Worm (Caenorhabditis elegans): Measurements from ENCODE around the gene ebp-3.

The ebp-3 gene

ce11 chrV:18098387-18098786, 42.6 kb downstream of the ebp-3 start, which contains the start of gene par-4:
par-4 (plus strand) TSS chrV:18098687.
- TF ChIP-seq hmg-4 (GFP tag; optimal IDR thresholded peaks at IDR 0.05) = no peak

DNA sequence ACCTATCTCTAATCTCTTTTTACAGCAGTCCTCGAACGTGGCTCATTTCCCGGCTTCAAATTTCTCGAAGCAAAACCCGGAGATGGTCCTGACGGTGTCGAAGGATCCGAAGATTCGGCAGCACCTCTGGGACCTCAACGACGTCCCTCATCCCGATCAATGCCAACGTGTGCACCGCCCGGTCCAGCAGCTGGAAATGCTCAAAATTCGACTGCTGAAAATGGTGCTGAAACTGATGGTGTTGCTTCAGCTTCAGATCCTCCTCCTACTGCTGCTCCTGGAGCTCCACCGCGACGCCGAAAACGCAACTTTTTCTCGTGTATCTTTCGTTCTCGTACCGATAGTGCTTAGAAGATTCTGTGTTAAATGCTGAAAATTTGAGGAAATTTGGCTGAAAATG, 50.3 kb downstream of the ebp-3 start:
- no peak for TF ChIP-seq tbx-37 (GFP tag; conservative IDR thresholded peaks at IDR 0.05)
- TF ChIP-seq hmbx-1 (tag; optimal IDR thresholded peaks at IDR 0.05) = no peak
- TF ChIP-seq scrt-1 (GFP tag; IDR thresholded peaks at IDR 0.05) = no peak
- TF ChIP-seq pes-1 (GFP tag; IDR thresholded peaks at IDR 0.05) = no peak
- no peak for TF ChIP-seq B0310.2 (tag; optimal IDR thresholded peaks at IDR 0.05)

DNA sequence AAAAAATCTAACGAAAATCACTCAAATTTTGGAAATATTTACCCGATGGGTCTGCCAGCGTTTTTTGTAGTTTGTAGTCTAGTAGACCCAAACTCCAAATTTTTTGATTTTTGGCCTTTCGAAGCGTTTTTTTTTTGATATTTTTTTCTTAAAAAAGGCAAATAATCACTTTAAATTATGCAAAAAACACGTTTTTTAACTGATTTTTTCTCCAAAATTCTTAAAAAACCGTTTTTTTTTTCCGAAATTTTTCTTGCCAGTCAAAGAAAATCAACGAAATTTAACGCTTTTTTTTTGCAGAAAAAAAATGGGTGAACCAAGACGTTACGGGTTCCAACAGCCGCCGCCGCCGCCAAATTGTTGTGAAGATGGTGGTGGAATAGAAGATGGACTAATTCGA, 52.2 kb downstream of the ebp-3 start, which contains the start of gene Y37H2A.1:
TSS of gene Y37H2A.1 (plus strand) at position 301 of the 400 bp plus-strand sequence.
- TF ChIP-seq ama-1 (optimal IDR thresholded peaks at IDR 0.05) (no peak), tbx-11 (GFP tag; IDR thresholded peaks at IDR 0.05) (no peak), hmg-4 (GFP tag; optimal IDR thresholded peaks at IDR 0.05) (no peak), pes-1 (GFP tag; IDR thresholded peaks at IDR 0.05) (no peak), B0310.2 (tag; optimal IDR thresholded peaks at IDR 0.05) (no peak), ceh-36 (tag; optimal IDR thresholded peaks at IDR 0.05) (no peak), hmbx-1 (tag; optimal IDR thresholded peaks at IDR 0.05) (no peak), ceh-13 (GFP tag; optimal IDR thresholded peaks at IDR 0.05) (no peak)

- TF ChIP-seq aly-1 (tag; optimal IDR thresholded peaks at IDR 0.05) (no peak), tbx-37 (GFP tag; conservative IDR thresholded peaks at IDR 0.05) (no peak), ceh-13 (GFP tag; optimal IDR thresholded peaks at IDR 0.05) (no peak), hnd-1 (tag; optimal IDR thresholded peaks at IDR 0.05) (no peak), pes-1 (GFP tag; IDR thresholded peaks at IDR 0.05) (no peak), ama-1 (optimal IDR thresholded peaks at IDR 0.05) (no peak), hmbx-1 (tag; optimal IDR thresholded peaks at IDR 0.05) (no peak), ets-7 (tag; optimal IDR thresholded peaks at IDR 0.05) (no peak), hmg-4 (GFP tag; optimal IDR thresholded peaks at IDR 0.05) (no peak), ceh-36 (tag; optimal IDR thresholded peaks at IDR 0.05) (no peak), tra-4 (tag; optimal IDR thresholded peaks at IDR 0.05) (no peak)
Observed at ce11 chrV:18109449-18109848, 53.7 kb downstream of the ebp-3 start.
